Worm (Caenorhabditis elegans) whole organism, young adult: ENCODE results near the gene Y62F5A.9.
A peak's percentile ranks its signal among the peaks of the same experiment; 100 is the strongest.

ENCODE experiments used
- B0019.2 ChIP-seq: fragments of 200-800 bp; sonication (Bioruptor generic); conservative IDR thresholded peaks from 2 replicates; pipeline ENCODE4 v1.3.6; 2022; ENCODE audit warnings: missing genetic modification reagents, missing genetic modification characterization, missing compliant biosample characterization
- B0336.3 ChIP-seq: fragments of 200-800 bp; sonication (Bioruptor generic); IDR thresholded peaks from 2 replicates; pipeline ENCODE4 v1.3.6; 2022; ENCODE audit warnings: missing genetic modification characterization, missing compliant biosample characterization
- C06A6.2 ChIP-seq: fragments of 200-800 bp; sonication (Bioruptor generic); conservative IDR thresholded peaks from 2 replicates; pipeline ENCODE4 v1.3.6; 2022; ENCODE audit warnings: missing genetic modification characterization, missing compliant biosample characterization
- D2030.7 ChIP-seq: fragments of 200-800 bp; sonication (Bioruptor generic); IDR thresholded peaks from 2 replicates; pipeline ENCODE4 v1.3.6; 2022; ENCODE audit warnings: missing genetic modification reagents, missing genetic modification characterization, missing compliant biosample characterization
- F10E7.11 ChIP-seq: sonication (generic microtip); optimal IDR thresholded peaks from 2 replicates; lab custom pipeline; 2017; ENCODE audit warnings: mild to moderate bottlenecking, missing genetic modification characterization, moderate library complexity, missing compliant biosample characterization
- F33H1.4 ChIP-seq: fragments of 200-800 bp; sonication (Bioruptor generic); IDR thresholded peaks from 2 replicates; pipeline ENCODE4 v1.3.6; 2022; ENCODE audit warnings: missing genetic modification reagents, missing genetic modification characterization, missing compliant biosample characterization
- F49E8.2 ChIP-seq: sonication (generic microtip); optimal IDR thresholded peaks from 3 replicates; lab custom pipeline; 2017; ENCODE audit warnings: missing genetic modification characterization, mild to moderate bottlenecking, missing compliant biosample characterization, antibody characterized with exemption, moderate library complexity; ENCODE audit not compliant: insufficient read depth
- F52B5.7 ChIP-seq: sonication (generic microtip); optimal IDR thresholded peaks from 2 replicates; lab custom pipeline; 2016; ENCODE audit warnings: mild to moderate bottlenecking, missing genetic modification characterization, missing compliant biosample characterization
- F57A8.1 ChIP-seq: fragments of 200-800 bp; sonication (Bioruptor generic); optimal IDR thresholded peaks from 2 replicates; lab custom pipeline; 2018; ENCODE audit warnings: mild to moderate bottlenecking, missing genetic modification characterization, moderate library complexity, missing compliant biosample characterization
- T07F8.4 ChIP-seq: sonication (generic microtip); optimal IDR thresholded peaks from 2 replicates; lab custom pipeline; 2016; ENCODE audit warnings: mild to moderate bottlenecking, missing genetic modification characterization, moderate library complexity, missing compliant biosample characterization
- Y56A3A.18 ChIP-seq: fragments of 200-800 bp; sonication (Bioruptor generic); IDR thresholded peaks from 2 replicates; pipeline ENCODE4 v1.3.6; 2022; ENCODE audit warnings: missing genetic modification reagents, missing genetic modification characterization, missing compliant biosample characterization
- Y79H2A.3 ChIP-seq: fragments of 200-800 bp; sonication (Bioruptor generic); conservative IDR thresholded peaks from 2 replicates; pipeline ENCODE4 v1.3.6; 2022; ENCODE audit warnings: missing genetic modification reagents, missing genetic modification characterization, missing compliant biosample characterization
- akir-1 ChIP-seq: fragments of 200-800 bp; sonication (Bioruptor generic); optimal IDR thresholded peaks from 2 replicates; lab custom pipeline; 2018; ENCODE audit warnings: mild to moderate bottlenecking, missing genetic modification characterization, moderate library complexity, missing compliant biosample characterization
- ama-1 ChIP-seq, 3 experiments: fragments of 150-350 bp in 1 of 3; sonication (generic microtip) in 2 of 3; optimal IDR thresholded peaks; 2 replicates each; lab custom pipeline; 2014 to 2018; ENCODE audit warnings: missing biosample characterization in 2 of 3, missing genetic modification characterization in 2 of 3, missing genetic modification reagents in 2 of 3
- attf-5 ChIP-seq: fragments of 200-800 bp; sonication (Bioruptor generic); optimal IDR thresholded peaks from 2 replicates; lab custom pipeline; 2018; ENCODE audit warnings: mild to moderate bottlenecking, missing genetic modification characterization, missing compliant biosample characterization
- cebp-1 ChIP-seq, 2 experiments: fragments of 200-800 bp in 1 of 2; sonication (Bioruptor generic) in 1 of 2; sonication (generic microtip) in 1 of 2; IDR thresholded peaks in 1 of 2; optimal IDR thresholded peaks in 1 of 2; 2 replicates each; pipeline versions ENCODE4 v1.3.6 to Lab custom; 2017 to 2022; ENCODE audit warnings: missing compliant biosample characterization in 2 of 2, missing genetic modification characterization in 2 of 2, mild to moderate bottlenecking in 1 of 2, missing genetic modification reagents in 1 of 2, moderate library complexity in 1 of 2
- cebp-2 ChIP-seq: fragments of 200-800 bp; sonication (Bioruptor generic); IDR thresholded peaks from 2 replicates; pipeline ENCODE4 v1.3.6; 2022; ENCODE audit warnings: missing genetic modification characterization, missing compliant biosample characterization
- ceh-58 ChIP-seq: fragments of 200-800 bp; sonication (Bioruptor generic); IDR thresholded peaks from 2 replicates; pipeline ENCODE4 v1.3.6; 2022; ENCODE audit warnings: missing genetic modification characterization, missing compliant biosample characterization
- ceh-91 ChIP-seq: fragments of 200-800 bp; sonication (Bioruptor generic); IDR thresholded peaks from 2 replicates; pipeline ENCODE4 v1.3.6; 2022; ENCODE audit warnings: missing genetic modification reagents, missing genetic modification characterization, missing compliant biosample characterization
- die-1 ChIP-seq: sonication (generic microtip); optimal IDR thresholded peaks from 2 replicates; lab custom pipeline; 2016; ENCODE audit warnings: missing genotype, mild to moderate bottlenecking, missing genetic modification characterization, missing compliant biosample characterization
- dpl-1 ChIP-seq: fragments of 150-350 bp; optimal IDR thresholded peaks from 2 replicates; lab custom pipeline; 2014; ENCODE audit warnings: missing biosample characterization, missing genetic modification reagents, missing genetic modification characterization
- efl-1 ChIP-seq: fragments of 150-350 bp; optimal IDR thresholded peaks from 2 replicates; lab custom pipeline; 2014; ENCODE audit warnings: missing biosample characterization, missing genetic modification reagents, missing genetic modification characterization
- egrh-3 ChIP-seq: fragments of 200-800 bp; sonication (Bioruptor generic); IDR thresholded peaks from 2 replicates; pipeline ENCODE4 v1.3.6; 2022; ENCODE audit warnings: missing genetic modification reagents, missing genetic modification characterization, missing compliant biosample characterization
- ekl-4 ChIP-seq: fragments of 200-800 bp; sonication (Bioruptor generic); IDR thresholded peaks from 2 replicates; pipeline ENCODE4 v1.3.6; 2022; ENCODE audit warnings: missing genetic modification reagents, missing genetic modification characterization, missing compliant biosample characterization
- gei-17 ChIP-seq: fragments of 200-800 bp; sonication (Bioruptor generic); optimal IDR thresholded peaks from 2 replicates; lab custom pipeline; 2018; ENCODE audit warnings: mild to moderate bottlenecking, missing genetic modification characterization, missing compliant biosample characterization
- hmg-20 ChIP-seq: fragments of 200-800 bp; sonication (Bioruptor generic); IDR thresholded peaks from 2 replicates; pipeline ENCODE4 v1.3.6; 2022; ENCODE audit warnings: missing genetic modification reagents, missing genetic modification characterization, missing compliant biosample characterization
- let-526 ChIP-seq: fragments of 200-800 bp; sonication (Bioruptor generic); IDR thresholded peaks from 2 replicates; pipeline ENCODE4 v1.3.6; 2022; ENCODE audit warnings: missing genetic modification reagents, missing genetic modification characterization, missing compliant biosample characterization
- let-607 ChIP-seq, 2 experiments: fragments of 200-800 bp in 1 of 2; sonication (Bioruptor generic) in 1 of 2; sonication (generic microtip) in 1 of 2; optimal IDR thresholded peaks; 2 replicates each; lab custom pipeline; 2016 to 2018; ENCODE audit warnings: mild to moderate bottlenecking in 2 of 2, missing compliant biosample characterization in 2 of 2, missing genetic modification characterization in 2 of 2, moderate library complexity in 2 of 2, missing genotype in 1 of 2
- lin-26 ChIP-seq: fragments of 200-800 bp; sonication (Bioruptor generic); IDR thresholded peaks from 2 replicates; pipeline ENCODE4 v1.3.6; 2022; ENCODE audit warnings: missing genetic modification reagents, missing genetic modification characterization, missing compliant biosample characterization
- lin-54 ChIP-seq: fragments of 200-800 bp; sonication (Bioruptor generic); optimal IDR thresholded peaks from 2 replicates; lab custom pipeline; 2018; ENCODE audit warnings: mild to moderate bottlenecking, missing genetic modification characterization, missing compliant biosample characterization
- madf-10 ChIP-seq: sonication (generic microtip); optimal IDR thresholded peaks from 2 replicates; lab custom pipeline; 2016; ENCODE audit warnings: mild to moderate bottlenecking, missing genetic modification characterization, missing compliant biosample characterization
- mcd-1 ChIP-seq: fragments of 200-800 bp; sonication (Bioruptor generic); IDR thresholded peaks from 2 replicates; pipeline ENCODE4 v1.3.6; 2022; ENCODE audit warnings: missing genetic modification reagents, missing genetic modification characterization, missing compliant biosample characterization
- mel-28 ChIP-seq: sonication (generic microtip); optimal IDR thresholded peaks from 2 replicates; lab custom pipeline; 2016; ENCODE audit warnings: borderline replicate concordance, mild to moderate bottlenecking, missing genetic modification characterization, missing compliant biosample characterization
- nfya-2 ChIP-seq: fragments of 200-800 bp; sonication (Bioruptor generic); IDR thresholded peaks from 2 replicates; pipeline ENCODE4 v1.3.6; 2022; ENCODE audit warnings: missing genetic modification reagents, missing genetic modification characterization, missing compliant biosample characterization
- nhr-120 ChIP-seq: fragments of 200-800 bp; sonication (Bioruptor generic); IDR thresholded peaks from 2 replicates; pipeline ENCODE4 v1.3.6; 2022; ENCODE audit warnings: missing genetic modification characterization, missing compliant biosample characterization
- pha-4 ChIP-seq: fragments of 150-350 bp; sonication (generic microtip); optimal IDR thresholded peaks from 2 replicates; lab custom pipeline; 2014; ENCODE audit warnings: missing biosample characterization, missing genetic modification reagents, missing genetic modification characterization
- sdz-38 ChIP-seq: sonication (generic microtip); optimal IDR thresholded peaks from 2 replicates; lab custom pipeline; 2016; ENCODE audit warnings: missing genotype, missing genetic modification characterization, missing compliant biosample characterization
- somi-1 ChIP-seq: fragments of 200-800 bp; sonication (Bioruptor generic); optimal IDR thresholded peaks from 2 replicates; lab custom pipeline; 2018; ENCODE audit warnings: mild to moderate bottlenecking, missing genetic modification characterization, missing compliant biosample characterization
- sptf-2 ChIP-seq: fragments of 200-800 bp; sonication (Bioruptor generic); optimal IDR thresholded peaks from 2 replicates; lab custom pipeline; 2018; ENCODE audit warnings: mild to moderate bottlenecking, missing genetic modification characterization, missing compliant biosample characterization
- tbp1 ChIP-seq: fragments of 200-800 bp; sonication (Bioruptor generic); optimal IDR thresholded peaks from 2 replicates; lab custom pipeline; 2018; ENCODE audit warnings: mild to moderate bottlenecking, missing genetic modification characterization, missing compliant biosample characterization
- zfh-2 ChIP-seq: fragments of 200-800 bp; sonication (Bioruptor generic); conservative IDR thresholded peaks from 2 replicates; pipeline ENCODE4 v1.3.6; 2022; ENCODE audit warnings: missing genetic modification reagents, missing genetic modification characterization, missing compliant biosample characterization
- zim-3 ChIP-seq: sonication (generic microtip); optimal IDR thresholded peaks from 2 replicates; lab custom pipeline; 2017; ENCODE audit warnings: mild to moderate bottlenecking, missing genetic modification characterization, moderate library complexity, missing compliant biosample characterization
- ztf-22 ChIP-seq: fragments of 200-800 bp; sonication (Bioruptor generic); optimal IDR thresholded peaks from 2 replicates; lab custom pipeline; 2018; ENCODE audit warnings: mild to moderate bottlenecking, missing genetic modification characterization, moderate library complexity, missing compliant biosample characterization
- ztf-25 ChIP-seq: fragments of 200-800 bp; sonication (Bioruptor generic); IDR thresholded peaks from 2 replicates; pipeline ENCODE4 v1.3.6; 2022; ENCODE audit warnings: missing genetic modification reagents, missing genetic modification characterization, missing compliant biosample characterization
- ztf-28 ChIP-seq: fragments of 200-800 bp; sonication (Bioruptor generic); IDR thresholded peaks from 2 replicates; pipeline ENCODE4 v1.3.6; 2022; ENCODE audit warnings: missing genetic modification reagents, missing genetic modification characterization, missing compliant biosample characterization
- ztf-3 ChIP-seq: fragments of 200-800 bp; sonication (Bioruptor generic); optimal IDR thresholded peaks from 2 replicates; lab custom pipeline; 2018; ENCODE audit warnings: mild to moderate bottlenecking, missing genetic modification characterization, missing compliant biosample characterization

Y62F5A.9 gene

DNA sequence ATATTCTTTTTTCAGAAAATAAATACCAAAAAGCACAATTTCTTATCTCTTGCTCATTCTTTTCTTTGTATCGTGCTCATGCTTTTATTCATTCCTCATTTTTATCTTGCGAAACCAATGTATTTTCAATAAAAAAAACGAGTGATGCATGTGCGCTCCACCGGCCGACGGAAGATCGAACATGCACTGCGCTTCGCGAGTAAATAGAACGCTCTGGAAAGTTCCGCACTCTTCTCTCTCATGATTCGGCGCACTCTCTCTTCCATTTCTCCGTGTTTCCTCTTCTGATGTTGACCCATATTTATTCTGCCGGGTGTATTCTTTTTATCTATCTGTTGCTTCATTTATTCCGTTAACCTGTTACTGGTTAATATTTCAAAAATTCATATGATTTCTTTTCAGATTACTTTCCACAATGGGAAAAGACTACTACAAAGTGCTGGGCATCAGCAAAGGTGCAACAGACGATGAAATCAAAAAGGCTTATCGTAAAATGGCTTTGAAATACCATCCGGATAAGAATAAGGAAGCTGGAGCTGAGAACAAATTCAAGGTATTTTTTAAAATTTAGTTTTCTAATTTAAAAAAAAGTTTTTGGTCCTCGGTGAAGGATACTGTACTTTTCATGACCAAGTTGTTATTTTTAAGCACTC lies 6.8 kb upstream of the Y62F5A.9 start, which contains the start of gene dnj-13:
Gene dnj-13 (plus strand): TSS at position 403 of the 653 bp plus-strand sequence.
- TF ChIP-seq somi-1 (GFP tag; lab: Kevin White, UChicago) (peak; percentile 90), ama-1 (optimal IDR thresholded peaks at IDR 0.05; lab: Kevin White, UChicago) (peak; percentile 70), ama-1 (GFP tag; optimal IDR thresholded peaks at IDR 0.05; lab: Kevin White, UChicago) (peak in 1 of 2 experiments; percentile 28), F10E7.11 (tag; lab: Kevin White, UChicago) (peak; percentile 94), cebp-2 (GFP tag; lab: Robert Waterston, UW) (peak; percentile 92), T07F8.4 (tag; lab: Kevin White, UChicago) (no peak), F57A8.1 (GFP tag; lab: Kevin White, UChicago) (peak; percentile 5), ztf-28 (peak; percentile 83; the same call in 1 of the 2 replicates), B0336.3 (GFP tag; lab: Robert Waterston, UW) (peak; percentile 97), nfya-2 (GFP tag; lab: Robert Waterston, UW) (no peak), ztf-3 (peak; percentile 84), B0019.2 (GFP tag; lab: Robert Waterston, UW) (peak; percentile 54; the same call in 1 of the 2 replicates), nhr-120 (no peak), hmg-20 (GFP tag; lab: Robert Waterston, UW) (peak; percentile 84), Y79H2A.3 (peak; percentile 85), gei-17 (peak; percentile 86), efl-1 (peak; percentile 54), D2030.7 (GFP tag; lab: Robert Waterston, UW) (peak; percentile 92), ztf-22 (GFP tag; lab: Kevin White, UChicago) (peak; percentile 88), ceh-58 (GFP tag; lab: Robert Waterston, UW) (0 out of 2 replicates have a peak, but pooled peaks have one; percentile 81), lin-54 (peak; percentile 93), mcd-1 (peak; percentile 99), Y56A3A.18 (GFP tag; lab: Robert Waterston, UW) (peak; percentile 82), pha-4 (peak; percentile 41), ceh-91 (GFP tag; lab: Robert Waterston, UW) (peak; percentile 83), mel-28 (tag; lab: Kevin White, UChicago) (peak; percentile 60), attf-5 (GFP tag; lab: Kevin White, UChicago) (peak; percentile 85), akir-1 (peak; percentile 89), sptf-2 (no peak), cebp-1 (GFP tag; IDR thresholded peaks at IDR 0.05; lab: Robert Waterston, UW) (peak; percentile 94), cebp-1 (tag; optimal IDR thresholded peaks at IDR 0.05; lab: Kevin White, UChicago) (peak; percentile 97), dpl-1 (GFP tag; lab: Kevin White, UChicago) (peak; percentile 6), zfh-2 (GFP tag; lab: Robert Waterston, UW) (peak; percentile 86; the same call in 1 of the 2 replicates), let-607 (tag; optimal IDR thresholded peaks at IDR 0.05; lab: Kevin White, UChicago) (peak; percentile 72 to 86), let-526 (GFP tag; lab: Robert Waterston, UW) (peak; percentile 98), ekl-4 (GFP tag; lab: Robert Waterston, UW) (peak; percentile 98), sdz-38 (tag; lab: Kevin White, UChicago) (no peak), ztf-25 (GFP tag; lab: Robert Waterston, UW) (peak; percentile 85; the same call in 1 of the 2 replicates), tbp1 (GFP tag; lab: Kevin White, UChicago) (peak; percentile 76), madf-10 (tag; lab: Kevin White, UChicago) (peak; percentile 77), lin-26 (GFP tag; lab: Robert Waterston, UW) (peak; percentile 75), C06A6.2 (peak; percentile 89), F49E8.2 (tag; lab: Kevin White, UChicago) (peak; percentile 78), F33H1.4 (GFP tag; lab: Robert Waterston, UW) (peak; percentile 83), die-1 (tag; lab: Kevin White, UChicago) (peak; percentile 52), zim-3 (tag; lab: Kevin White, UChicago) (peak; percentile 89), F52B5.7 (tag; lab: Kevin White, UChicago) (peak; percentile 95), egrh-3 (GFP tag; lab: Robert Waterston, UW) (peak; percentile 54)
